Fruit fly (Drosophila melanogaster) whole organism, embryonic: Measurements from ENCODE around the gene CG31549.
A peak's percentile ranks its signal among the peaks of the same experiment; 100 is the strongest.

Experiments used
- Ada2b ChIP-seq: fragments of 200-800 bp; sonication (Bioruptor generic); IDR thresholded peaks from 2 replicates; pipeline ENCODE4 v1.3.6; 2022; ENCODE audit warnings: missing biosample characterization, missing genetic modification characterization
- CG10321 ChIP-seq: fragments of 200-800 bp; sonication (Bioruptor generic); IDR thresholded peaks from 2 replicates; pipeline ENCODE4 v1.3.6; 2022; ENCODE audit warnings: missing biosample characterization, missing genetic modification characterization
- CG11696 ChIP-seq: fragments of 200-800 bp; sonication (Bioruptor generic); IDR thresholded peaks from 2 replicates; pipeline ENCODE4 v1.3.6; 2022; ENCODE audit warnings: missing biosample characterization, missing genetic modification characterization
- CG13123 ChIP-seq: fragments of 200-800 bp; sonication (Bioruptor generic); optimal IDR thresholded peaks from 2 replicates; lab custom pipeline; 2016; ENCODE audit warnings: missing biosample characterization, missing genetic modification characterization
- CG13624 ChIP-seq: fragments of 200-800 bp; sonication (Bioruptor generic); optimal IDR thresholded peaks from 2 replicates; lab custom pipeline; 2016; ENCODE audit warnings: missing biosample characterization, missing genetic modification characterization
- CG14965 ChIP-seq: fragments of 200-800 bp; sonication (Bioruptor generic); optimal IDR thresholded peaks from 2 replicates; lab custom pipeline; 2016; ENCODE audit warnings: missing biosample characterization, missing genetic modification characterization, borderline replicate concordance
- CG1647 ChIP-seq: fragments of 200-800 bp; sonication (Bioruptor generic); optimal IDR thresholded peaks from 3 replicates; lab custom pipeline; 2016; ENCODE audit warnings: missing biosample characterization, missing genetic modification characterization
- CG18599 ChIP-seq: fragments of 200-800 bp; sonication (Bioruptor generic); optimal IDR thresholded peaks from 3 replicates; lab custom pipeline; 2017; ENCODE audit warnings: missing biosample characterization, missing genetic modification characterization, mild to moderate bottlenecking, moderate library complexity, missing genetic modification reagents
- CG3281 ChIP-seq: fragments of 200-800 bp; sonication (Bioruptor generic); optimal IDR thresholded peaks from 3 replicates; lab custom pipeline; 2017; ENCODE audit warnings: missing biosample characterization, mild to moderate bottlenecking, missing genetic modification characterization
- CG3407 ChIP-seq: fragments of 200-800 bp; sonication (Bioruptor generic); optimal IDR thresholded peaks from 2 replicates; lab custom pipeline; 2018; ENCODE audit warnings: missing biosample characterization, mild to moderate bottlenecking, missing genetic modification characterization
- CG34376 ChIP-seq: fragments of 200-800 bp; sonication (Bioruptor generic); optimal IDR thresholded peaks from 2 replicates; lab custom pipeline; 2018; ENCODE audit warnings: missing biosample characterization, mild to moderate bottlenecking, missing genetic modification characterization
- CG4730 ChIP-seq: fragments of 200-800 bp; sonication (Bioruptor generic); IDR thresholded peaks from 2 replicates; pipeline ENCODE4 v1.3.6; 2022; ENCODE audit warnings: missing biosample characterization, missing genetic modification characterization
- CG4854 ChIP-seq: fragments of 200-800 bp; sonication (Bioruptor generic); optimal IDR thresholded peaks from 2 replicates; lab custom pipeline; 2016; ENCODE audit warnings: missing biosample characterization, missing genetic modification characterization, inconsistent platforms
- CG5953 ChIP-seq: fragments of 200-800 bp; sonication (Bioruptor generic); IDR thresholded peaks from 2 replicates; pipeline ENCODE4 v1.3.6; 2022; ENCODE audit warnings: missing biosample characterization, missing genetic modification characterization
- CG6683 ChIP-seq: fragments of 200-800 bp; sonication (Bioruptor generic); optimal IDR thresholded peaks from 2 replicates; lab custom pipeline; 2017; ENCODE audit warnings: missing biosample characterization, mild to moderate bottlenecking, missing genetic modification characterization, missing genetic modification reagents
- CG8388 ChIP-seq: fragments of 200-800 bp; sonication (Bioruptor generic); optimal IDR thresholded peaks from 2 replicates; lab custom pipeline; 2019; ENCODE audit warnings: missing biosample characterization, mild to moderate bottlenecking, missing genetic modification characterization, moderate library complexity
- CG9727 ChIP-seq: fragments of 200-800 bp; sonication (Bioruptor generic); optimal IDR thresholded peaks from 3 replicates; lab custom pipeline; 2017; ENCODE audit warnings: missing biosample characterization, mild to moderate bottlenecking, missing genetic modification characterization
- CHES-1-like ChIP-seq: fragments of 200-800 bp; sonication (Bioruptor generic); optimal IDR thresholded peaks from 2 replicates; lab custom pipeline; 2016; ENCODE audit warnings: missing biosample characterization, missing genetic modification characterization
- CrebB ChIP-seq: fragments of 200-800 bp; sonication (Bioruptor generic); optimal IDR thresholded peaks from 3 replicates; lab custom pipeline; 2018; ENCODE audit warnings: missing biosample characterization, mild to moderate bottlenecking, missing genetic modification characterization
- Fer1 ChIP-seq: fragments of 200-800 bp; sonication (Bioruptor generic); optimal IDR thresholded peaks from 2 replicates; lab custom pipeline; 2017; ENCODE audit warnings: missing biosample characterization, mild to moderate bottlenecking, missing genetic modification characterization
- H2.0 ChIP-seq: fragments of 200-800 bp; sonication (Bioruptor generic); IDR thresholded peaks from 2 replicates; pipeline ENCODE4 v1.3.6; 2022; ENCODE audit warnings: missing biosample characterization, missing genetic modification characterization
- Hsf ChIP-seq: fragments of 200-800 bp; sonication (Bioruptor generic); optimal IDR thresholded peaks from 3 replicates; lab custom pipeline; 2016; ENCODE audit warnings: missing biosample characterization, missing genetic modification characterization
- Meics ChIP-seq: fragments of 200-800 bp; sonication (Bioruptor generic); optimal IDR thresholded peaks from 2 replicates; lab custom pipeline; 2017; ENCODE audit warnings: missing biosample characterization, mild to moderate bottlenecking, missing genetic modification characterization
- Side ChIP-seq: fragments of 200-800 bp; sonication (Bioruptor generic); optimal IDR thresholded peaks from 2 replicates; lab custom pipeline; 2016; ENCODE audit warnings: missing biosample characterization, missing genetic modification characterization
- Sin3A ChIP-seq: fragments of >200 bp; optimal IDR thresholded peaks from 2 replicates; lab custom pipeline; 2018
- Vsx1 ChIP-seq: fragments of 200-800 bp; sonication (Bioruptor generic); optimal IDR thresholded peaks from 2 replicates; lab custom pipeline; 2017; ENCODE audit warnings: missing biosample characterization, mild to moderate bottlenecking, missing genetic modification characterization, missing genetic modification reagents
- Xrp1 ChIP-seq: fragments of 200-800 bp; sonication (Bioruptor generic); IDR thresholded peaks from 2 replicates; pipeline ENCODE4 v1.3.6; 2022; ENCODE audit warnings: missing biosample characterization, missing genetic modification characterization
- YL-1 ChIP-seq: fragments of 200-800 bp; sonication (Bioruptor generic); optimal IDR thresholded peaks from 3 replicates; lab custom pipeline; 2017; ENCODE audit warnings: missing biosample characterization, mild to moderate bottlenecking, missing genetic modification characterization
- al ChIP-seq: fragments of 200-800 bp; sonication (Bioruptor generic); IDR thresholded peaks from 2 replicates; pipeline ENCODE4 v1.3.6; 2022; ENCODE audit warnings: missing biosample characterization, missing genetic modification characterization
- bbx ChIP-seq: fragments of 200-800 bp; sonication (Bioruptor generic); IDR thresholded peaks from 2 replicates; pipeline ENCODE4 v1.3.6; 2022; ENCODE audit warnings: missing biosample characterization, missing genetic modification characterization; ENCODE audit not compliant: partially characterized antibody
- cato ChIP-seq: fragments of 200-800 bp; sonication (Bioruptor generic); optimal IDR thresholded peaks from 2 replicates; lab custom pipeline; 2016; ENCODE audit warnings: missing biosample characterization, missing genetic modification characterization, borderline replicate concordance
- corto ChIP-seq: fragments of 200-800 bp; sonication (Bioruptor generic); optimal IDR thresholded peaks from 2 replicates; lab custom pipeline; 2016; ENCODE audit warnings: missing biosample characterization, mild to moderate bottlenecking, missing genetic modification characterization, moderate library complexity
- dm ChIP-seq: fragments of 200-800 bp; sonication (Bioruptor generic); optimal IDR thresholded peaks from 3 replicates; lab custom pipeline; 2016; ENCODE audit warnings: missing biosample characterization, missing genetic modification characterization
- dmrt11E ChIP-seq: fragments of 200-800 bp; sonication (Bioruptor generic); optimal IDR thresholded peaks from 3 replicates; lab custom pipeline; 2018; ENCODE audit warnings: missing biosample characterization, mild to moderate bottlenecking, missing genetic modification characterization, moderate library complexity
- grau ChIP-seq: fragments of 200-800 bp; optimal IDR thresholded peaks from 3 replicates; lab custom pipeline; 2019; ENCODE audit warnings: missing biosample characterization, mild to moderate bottlenecking, missing genetic modification characterization, moderate library complexity
- gro ChIP-seq: fragments of 200-800 bp; sonication (Bioruptor generic); optimal IDR thresholded peaks from 2 replicates; lab custom pipeline; 2016; ENCODE audit warnings: missing biosample characterization, missing genetic modification characterization
- klu ChIP-seq: fragments of 200-800 bp; sonication (Bioruptor generic); IDR thresholded peaks from 2 replicates; pipeline ENCODE4 v1.3.6; 2022; ENCODE audit warnings: missing biosample characterization, missing genetic modification characterization
- kni ChIP-seq: fragments of 200-800 bp; sonication (Bioruptor generic); optimal IDR thresholded peaks from 3 replicates; lab custom pipeline; 2017; ENCODE audit warnings: mild to moderate bottlenecking, missing biosample characterization, missing genetic modification reagents, missing genetic modification characterization
- lov ChIP-seq, 2 experiments: fragments of 200-800 bp in 1 of 2; fragments of >200 bp in 1 of 2; sonication (Bioruptor generic) in 1 of 2; IDR thresholded peaks in 1 of 2; optimal IDR thresholded peaks in 1 of 2; 2 replicates in 1 of 2; 3 replicates in 1 of 2; pipeline versions ENCODE4 v1.3.6 to Lab custom; 2017 to 2022; ENCODE audit warnings: missing biosample characterization in 1 of 2, missing genetic modification characterization in 1 of 2
- nom ChIP-seq: fragments of 200-800 bp; sonication (Bioruptor generic); optimal IDR thresholded peaks from 2 replicates; lab custom pipeline; 2017; ENCODE audit warnings: missing biosample characterization, missing genetic modification characterization, mild to moderate bottlenecking, moderate library complexity, missing genetic modification reagents
- psq ChIP-seq: fragments of 200-800 bp; sonication (Bioruptor generic); optimal IDR thresholded peaks from 2 replicates; lab custom pipeline; 2017; ENCODE audit warnings: missing biosample characterization, missing genetic modification characterization
- schlank ChIP-seq: fragments of 200-800 bp; sonication (Bioruptor generic); optimal IDR thresholded peaks from 2 replicates; lab custom pipeline; 2018; ENCODE audit warnings: missing biosample characterization, mild to moderate bottlenecking, missing genetic modification characterization
- sd ChIP-seq: fragments of 200-800 bp; sonication (Bioruptor generic); optimal IDR thresholded peaks from 3 replicates; lab custom pipeline; 2018; ENCODE audit warnings: missing biosample characterization, mild to moderate bottlenecking, missing genetic modification characterization, moderate library complexity
- sisA ChIP-seq: fragments of 200-800 bp; sonication (Bioruptor generic); IDR thresholded peaks from 2 replicates; pipeline ENCODE4 v1.3.6; 2022; ENCODE audit warnings: missing biosample characterization, missing genetic modification characterization
- stc ChIP-seq: fragments of 200-800 bp; sonication (Bioruptor generic); IDR thresholded peaks from 2 replicates; pipeline ENCODE4 v1.3.6; 2022; ENCODE audit warnings: missing biosample characterization, missing genetic modification characterization
- tap ChIP-seq: fragments of 200-800 bp; optimal IDR thresholded peaks from 3 replicates; lab custom pipeline; 2019; ENCODE audit warnings: missing biosample characterization, mild to moderate bottlenecking, missing genetic modification characterization, moderate library complexity
- tup ChIP-seq: fragments of 200-800 bp; sonication (Bioruptor generic); optimal IDR thresholded peaks from 2 replicates; lab custom pipeline; 2016; ENCODE audit warnings: missing biosample characterization, mild to moderate bottlenecking, missing genetic modification characterization, moderate library complexity
- vfl ChIP-seq: fragments of 200-800 bp; sonication (Bioruptor generic); optimal IDR thresholded peaks from 2 replicates; lab custom pipeline; 2016; ENCODE audit warnings: missing biosample characterization, missing genetic modification characterization

The CG31549 gene

dm6 chr3R:5636519-5637430 is 4.8 kb downstream of the CG31549 start, which contains the start of the genes CG31548 and CG12170 (continued):
- TF ChIP-seq CG6683 (GFP tag; lab: Kevin White, UChicago), result peak; percentile 34
- peak; percentile 41 for TF ChIP-seq Fer1 (GFP tag; lab: Kevin White, UChicago)
- TF ChIP-seq tap (tag; lab: Kevin White, UChicago), result peak; percentile 54
- no peak for TF ChIP-seq CG1647
- no peak for TF ChIP-seq Meics (GFP tag; lab: Kevin White, UChicago)
- no peak for TF ChIP-seq al (GFP tag; lab: Robert Waterston, UW)
- TF ChIP-seq CG8388 (GFP tag; lab: Kevin White, UChicago), result peak; percentile 60
- no peak for TF ChIP-seq lov (optimal IDR thresholded peaks at IDR 0.05; lab: Kevin White, UChicago)
- 0 out of 3 replicates have a peak, but pooled peaks have one; percentile 15 for TF ChIP-seq lov (GFP tag; IDR thresholded peaks at IDR 0.05; lab: Robert Waterston, UW)
- TF ChIP-seq dm, result no peak
- peak; percentile 32 for TF ChIP-seq CG13624 (GFP tag; lab: Kevin White, UChicago)
- no peak for TF ChIP-seq nom (GFP tag; lab: Kevin White, UChicago)
- TF ChIP-seq corto, result no peak
- TF ChIP-seq H2.0 (GFP tag; lab: Robert Waterston, UW), result 0 out of 2 replicates have a peak, but pooled peaks have one; percentile 14
- peak; percentile 11 for TF ChIP-seq CG4854 (GFP tag; lab: Kevin White, UChicago)
- TF ChIP-seq cato (GFP tag; lab: Kevin White, UChicago), result no peak
- TF ChIP-seq Xrp1, result no peak
- no peak for TF ChIP-seq kni (GFP tag; lab: Kevin White, UChicago)
- TF ChIP-seq bbx (GFP tag; lab: Robert Waterston, UW), result no peak
- no peak for TF ChIP-seq CG11696 (GFP tag; lab: Robert Waterston, UW)
- 0 out of 2 replicates have a peak, but pooled peaks have one; percentile 6 for TF ChIP-seq sisA
- peak; percentile 17 for TF ChIP-seq Side
- no peak for TF ChIP-seq CG18599 (GFP tag; lab: Kevin White, UChicago)
- TF ChIP-seq Ada2b (GFP tag; lab: Robert Waterston, UW), result 0 out of 2 replicates have a peak, but pooled peaks have one; percentile 26
- TF ChIP-seq CG10321 (GFP tag; lab: Robert Waterston, UW), result no peak
- no peak for TF ChIP-seq CG13123 (GFP tag; lab: Kevin White, UChicago)
- no peak for TF ChIP-seq sd (tag; lab: Kevin White, UChicago)
- no peak for TF ChIP-seq CrebB (tag; lab: Kevin White, UChicago)
- peak; percentile 15 for TF ChIP-seq vfl (GFP tag; lab: Kevin White, UChicago)
- TF ChIP-seq Hsf (GFP tag; lab: Kevin White, UChicago), result peak; percentile 27
- TF ChIP-seq Vsx1 (GFP tag; lab: Kevin White, UChicago), result no peak
- no peak for TF ChIP-seq CG3407 (GFP tag; lab: Kevin White, UChicago)
- peak; percentile 11 for TF ChIP-seq gro (GFP tag; lab: Kevin White, UChicago)
- no peak for TF ChIP-seq schlank (tag; lab: Kevin White, UChicago)
- no peak for TF ChIP-seq psq
- TF ChIP-seq CHES-1-like (GFP tag; lab: Kevin White, UChicago), result no peak
- TF ChIP-seq CG34376, result no peak
- peak; percentile 15 for TF ChIP-seq YL-1 (GFP tag; lab: Kevin White, UChicago)
- TF ChIP-seq grau (tag; lab: Kevin White, UChicago), result peak; percentile 62
- no peak for TF ChIP-seq klu (GFP tag; lab: Robert Waterston, UW)
- 0 out of 2 replicates have a peak, but pooled peaks have one; percentile 16 for TF ChIP-seq stc
- TF ChIP-seq Sin3A, result no peak
- peak; percentile 69 for TF ChIP-seq CG9727 (GFP tag; lab: Kevin White, UChicago)
- TF ChIP-seq dmrt11E (tag; lab: Kevin White, UChicago), result peak; percentile 55
- no peak for TF ChIP-seq tup (GFP tag; lab: Kevin White, UChicago)
- peak; percentile 36; the same call in 1 of the 2 replicates for TF ChIP-seq CG5953
- TF ChIP-seq CG4730 (GFP tag; lab: Robert Waterston, UW), result no peak
- no peak for TF ChIP-seq CG14965
- TF ChIP-seq CG3281, result peak; percentile 40
